Fruit fly (Drosophila melanogaster): ENCODE data around the gene CG18731.

CG18731 gene

DNA sequence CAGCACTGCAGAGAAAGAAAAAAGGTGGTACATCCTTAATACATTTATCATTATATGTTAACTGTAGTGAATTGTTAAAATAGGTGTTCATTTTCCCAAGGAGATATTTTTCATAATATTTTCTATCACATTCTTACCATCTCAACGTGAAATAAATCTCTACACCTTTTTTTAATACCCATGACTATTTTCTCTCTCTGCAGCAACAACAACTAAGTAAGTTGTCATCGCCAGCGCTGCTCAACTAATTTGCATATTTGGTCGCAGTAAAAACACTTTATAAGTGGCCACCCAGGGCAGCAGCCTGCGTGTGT, 34.3 kb upstream of the CG18731 start (continued):
- no peak for TF ChIP-seq TFAM (GFP tag; optimal IDR thresholded peaks at IDR 0.05)
- peak; percentile 41 for TF ChIP-seq CG17829 (tag; optimal IDR thresholded peaks at IDR 0.05)
- no peak for TF ChIP-seq twi (tag; optimal IDR thresholded peaks at IDR 0.05)
- TF ChIP-seq Ada2b (GFP tag; IDR thresholded peaks at IDR 0.05) = peak; percentile 58
- no peak for TF ChIP-seq Oaz (GFP tag; IDR thresholded peaks at IDR 0.05)
- TF ChIP-seq CG6683 (GFP tag; optimal IDR thresholded peaks at IDR 0.05) = no peak
- TF ChIP-seq CG34376 (GFP tag; optimal IDR thresholded peaks at IDR 0.05) = no peak
- no peak for TF ChIP-seq bcd (GFP tag; optimal IDR thresholded peaks at IDR 0.05)
- peak; percentile 20 for TF ChIP-seq CG9437 (GFP tag; optimal IDR thresholded peaks at IDR 0.05)
- no peak for TF ChIP-seq CG5180 (GFP tag; optimal IDR thresholded peaks at IDR 0.05)
- TF ChIP-seq az2 (GFP tag; optimal IDR thresholded peaks at IDR 0.05) = peak; percentile 41
- TF ChIP-seq Xrp1 (GFP tag; IDR thresholded peaks at IDR 0.05) = peak; percentile 40; the same call in 1 of the 2 replicates
- no peak for TF ChIP-seq CG18011 (GFP tag; optimal IDR thresholded peaks at IDR 0.05)
- no peak for TF ChIP-seq Fer1 (GFP tag; optimal IDR thresholded peaks at IDR 0.05)
- no peak for TF ChIP-seq jing (GFP tag; optimal IDR thresholded peaks at IDR 0.05)
- TF ChIP-seq D19B (GFP tag; optimal IDR thresholded peaks at IDR 0.05) = no peak
- TF ChIP-seq otp (GFP tag; IDR thresholded peaks at IDR 0.05) = no peak
- peak; percentile 28 for TF ChIP-seq CG15696 (tag; optimal IDR thresholded peaks at IDR 0.05)
- TF ChIP-seq bab2 (GFP tag; optimal IDR thresholded peaks at IDR 0.05) = peak; percentile 28
- TF ChIP-seq Hmr (GFP tag; optimal IDR thresholded peaks at IDR 0.05) = peak; percentile 24
- peak; percentile 71 for TF ChIP-seq CG11504 (tag; optimal IDR thresholded peaks at IDR 0.05)
- TF ChIP-seq jumu (GFP tag; optimal IDR thresholded peaks at IDR 0.05) = no peak
- no peak for TF ChIP-seq CG14860 (GFP tag; IDR thresholded peaks at IDR 0.05; ENCODE audit: partially characterized antibody)
- no peak for TF ChIP-seq HHEX (GFP tag; optimal IDR thresholded peaks at IDR 0.05)
- peak; percentile 61 for TF ChIP-seq CG12391 (tag; optimal IDR thresholded peaks at IDR 0.05)
- peak; percentile 45 for TF ChIP-seq Fer3 (tag; optimal IDR thresholded peaks at IDR 0.05)
- TF ChIP-seq Meics (GFP tag; optimal IDR thresholded peaks at IDR 0.05) = no peak
- TF ChIP-seq dpn (GFP tag; optimal IDR thresholded peaks at IDR 0.05) = peak in 1 of 2 experiments; percentile 21
- TF ChIP-seq CG16815 (GFP tag; optimal IDR thresholded peaks at IDR 0.05) = no peak
- no peak for TF ChIP-seq Mrtf (GFP tag; IDR thresholded peaks at IDR 0.05)
- no peak for TF ChIP-seq CG13287 (GFP tag; IDR thresholded peaks at IDR 0.05; ENCODE audit: partially characterized antibody)
- TF ChIP-seq caup (GFP tag; optimal IDR thresholded peaks at IDR 0.05; ENCODE audit: severe bottlenecking) = no peak
- TF ChIP-seq abd-A (tag; optimal IDR thresholded peaks at IDR 0.05) = no peak
- peak; percentile 62 for TF ChIP-seq CG2678 (tag; optimal IDR thresholded peaks at IDR 0.05)
- TF ChIP-seq insv (GFP tag; optimal IDR thresholded peaks at IDR 0.05) = no peak
- no peak for TF ChIP-seq CG12104 (GFP tag; optimal IDR thresholded peaks at IDR 0.05)
- no peak for TF ChIP-seq CG6654 (GFP tag; optimal IDR thresholded peaks at IDR 0.05)
- peak; percentile 4 for TF ChIP-seq CG12942 (GFP tag; optimal IDR thresholded peaks at IDR 0.05)
- TF ChIP-seq phol (tag; optimal IDR thresholded peaks at IDR 0.05) = peak; percentile 61
- peak; percentile 53 for TF ChIP-seq gsb-n (tag; optimal IDR thresholded peaks at IDR 0.05)
- TF ChIP-seq unc-4 (GFP tag; IDR thresholded peaks at IDR 0.05; ENCODE audit: partially characterized antibody) = no peak
- TF ChIP-seq CG13775 (GFP tag; optimal IDR thresholded peaks at IDR 0.05) = peak; percentile 34
- no peak for TF ChIP-seq GATAe (GFP tag; conservative IDR thresholded peaks at IDR 0.05)
- TF ChIP-seq Chrac-16 (GFP tag; optimal IDR thresholded peaks at IDR 0.05) = peak; percentile 0
- no peak for TF ChIP-seq Lim3 (GFP tag; IDR thresholded peaks at IDR 0.05)
- TF ChIP-seq NfI (GFP tag; optimal IDR thresholded peaks at IDR 0.05) = peak; percentile 7
- TF ChIP-seq CG7357 (GFP tag; IDR thresholded peaks at IDR 0.05) = 0 out of 3 replicates have a peak, but pooled peaks have one; percentile 18
- TF ChIP-seq tgo (GFP tag; IDR thresholded peaks at IDR 0.05) = peak; percentile 19; the same call in 1 of the 3 replicates
- peak; percentile 32 for TF ChIP-seq CG8281 (tag; optimal IDR thresholded peaks at IDR 0.05)
- TF ChIP-seq dmrt11E (tag; optimal IDR thresholded peaks at IDR 0.05) = peak; percentile 61

Data from whole organism, embryonic.